Worm (Caenorhabditis elegans) whole organism, L2 larva: Measurements from ENCODE around the gene F23A7.5.

Experiments used
- C34F6.9 ChIP-seq: fragments of 150-350 bp; optimal IDR thresholded peaks from 2 replicates; lab custom pipeline; 2014; ENCODE audit warnings: missing biosample characterization, missing genetic modification characterization
- F13H6.1 ChIP-seq: sonication (generic microtip); optimal IDR thresholded peaks from 2 replicates; lab custom pipeline; 2016; ENCODE audit warnings: missing genetic modification characterization, missing compliant biosample characterization
- Y55F3AM.14 ChIP-seq: fragments of 200-800 bp; sonication (Bioruptor generic); optimal IDR thresholded peaks from 2 replicates; lab custom pipeline; 2018; ENCODE audit warnings: mild to moderate bottlenecking, missing genetic modification characterization, missing compliant biosample characterization
- alr-1 ChIP-seq: fragments of 150-350 bp; optimal IDR thresholded peaks from 2 replicates; lab custom pipeline; 2014; ENCODE audit warnings: missing biosample characterization, missing genetic modification characterization
- ama-1 ChIP-seq: fragments of 150-350 bp; optimal IDR thresholded peaks from 2 replicates; lab custom pipeline; 2018; ENCODE audit warnings: inconsistent platforms
- blmp-1 ChIP-seq: sonication (generic microtip); optimal IDR thresholded peaks from 2 replicates; lab custom pipeline; 2017; ENCODE audit warnings: missing genetic modification characterization, mild to moderate bottlenecking, missing compliant biosample characterization, antibody characterized with exemption, moderate library complexity; ENCODE audit not compliant: insufficient read depth
- ceh-82 ChIP-seq: fragments of 150-350 bp; optimal IDR thresholded peaks from 2 replicates; lab custom pipeline; 2014; ENCODE audit warnings: missing biosample characterization, missing genetic modification characterization
- crh-2 ChIP-seq: sonication (generic microtip); optimal IDR thresholded peaks from 2 replicates; lab custom pipeline; 2017; ENCODE audit warnings: missing biosample characterization, missing genetic modification characterization
- dmd-4 ChIP-seq: sonication (generic microtip); optimal IDR thresholded peaks from 2 replicates; lab custom pipeline; 2017; ENCODE audit warnings: missing biosample characterization, missing genetic modification characterization
- egl-27 ChIP-seq: sonication (generic microtip); optimal IDR thresholded peaks from 3 replicates; lab custom pipeline; 2017; ENCODE audit warnings: missing biosample characterization, missing genetic modification reagents, missing genetic modification characterization
- elt-1 ChIP-seq: fragments of 150-350 bp; optimal IDR thresholded peaks from 2 replicates; lab custom pipeline; 2014; ENCODE audit warnings: missing biosample characterization, missing genetic modification characterization
- elt-3 ChIP-seq: sonication (generic microtip); optimal IDR thresholded peaks from 2 replicates; lab custom pipeline; 2017; ENCODE audit warnings: missing biosample characterization, missing genetic modification characterization
- fos-1 ChIP-seq: fragments of 150-350 bp; optimal IDR thresholded peaks from 2 replicates; lab custom pipeline; 2014; ENCODE audit warnings: missing biosample characterization, missing genetic modification characterization
- gmeb-1 ChIP-seq: fragments of 150-350 bp; optimal IDR thresholded peaks from 2 replicates; lab custom pipeline; 2014; ENCODE audit warnings: missing biosample characterization, missing genetic modification characterization
- lin-39 ChIP-seq: fragments of 150-350 bp; optimal IDR thresholded peaks from 2 replicates; lab custom pipeline; 2014; ENCODE audit warnings: missing biosample characterization, missing genetic modification reagents, missing genetic modification characterization
- lsy-2 ChIP-seq, 2 experiments: fragments of 150-350 bp in 1 of 2; sonication (generic microtip) in 1 of 2; optimal IDR thresholded peaks; 2 replicates each; lab custom pipeline; 2014 to 2017; ENCODE audit warnings: missing biosample characterization in 2 of 2, missing genetic modification characterization in 2 of 2
- mdl-1 ChIP-seq, 2 experiments: fragments of 150-350 bp in 1 of 2; sonication (generic microtip) in 1 of 2; optimal IDR thresholded peaks; 2 replicates each; lab custom pipeline; 2017; ENCODE audit warnings: missing biosample characterization in 2 of 2, missing genetic modification characterization in 2 of 2
- nhr-11 ChIP-seq: fragments of 150-350 bp; optimal IDR thresholded peaks from 2 replicates; lab custom pipeline; 2014; ENCODE audit warnings: missing biosample characterization, missing genetic modification characterization
- nhr-129 ChIP-seq: fragments of 150-350 bp; optimal IDR thresholded peaks from 2 replicates; lab custom pipeline; 2014; ENCODE audit warnings: missing biosample characterization, missing genetic modification characterization
- nhr-21 ChIP-seq: fragments of 150-350 bp; optimal IDR thresholded peaks from 2 replicates; lab custom pipeline; 2014; ENCODE audit warnings: missing biosample characterization, missing genetic modification characterization
- nhr-25 ChIP-seq: fragments of 150-350 bp; sonication (generic microtip); optimal IDR thresholded peaks from 3 replicates; lab custom pipeline; 2014; ENCODE audit warnings: missing biosample characterization, missing genetic modification characterization
- nhr-6 ChIP-seq: fragments of 150-350 bp; optimal IDR thresholded peaks from 2 replicates; lab custom pipeline; 2014; ENCODE audit warnings: missing biosample characterization, missing genetic modification characterization
- nhr-77 ChIP-seq: fragments of 150-350 bp; optimal IDR thresholded peaks from 2 replicates; lab custom pipeline; 2014; ENCODE audit warnings: missing biosample characterization, missing genetic modification characterization
- peb-1 ChIP-seq: fragments of 150-350 bp; optimal IDR thresholded peaks from 2 replicates; lab custom pipeline; 2014; ENCODE audit warnings: missing biosample characterization, missing genetic modification characterization
- skn-1 ChIP-seq: sonication (generic microtip); optimal IDR thresholded peaks from 2 replicates; lab custom pipeline; 2017; ENCODE audit warnings: missing biosample characterization, missing genetic modification characterization
- sma-3 ChIP-seq: sonication (generic microtip); optimal IDR thresholded peaks from 2 replicates; lab custom pipeline; 2016; ENCODE audit warnings: missing genetic modification reagents, missing genetic modification characterization, missing compliant biosample characterization
- sma-9 ChIP-seq, 2 experiments: fragments of 150-350 bp in 1 of 2; sonication (generic microtip) in 1 of 2; optimal IDR thresholded peaks; 2 replicates each; lab custom pipeline; 2014 to 2016; ENCODE audit warnings: missing genetic modification characterization in 2 of 2, mild to moderate bottlenecking in 1 of 2, missing biosample characterization in 1 of 2, missing compliant biosample characterization in 1 of 2, missing genetic modification reagents in 1 of 2, moderate library complexity in 1 of 2
- snpc-4 ChIP-seq: fragments of 150-350 bp; optimal IDR thresholded peaks from 2 replicates; lab custom pipeline; 2014; ENCODE audit warnings: missing biosample characterization, missing genetic modification characterization
- unc-55 ChIP-seq: fragments of 150-350 bp; sonication (generic microtip); optimal IDR thresholded peaks from 3 replicates; lab custom pipeline; 2014; ENCODE audit warnings: missing biosample characterization, missing genetic modification reagents, missing genetic modification characterization
- unc-62 ChIP-seq: fragments of 150-350 bp; optimal IDR thresholded peaks from 2 replicates; lab custom pipeline; 2014; ENCODE audit warnings: missing biosample characterization, missing genetic modification reagents, missing genetic modification characterization
- ztf-1 ChIP-seq: fragments of 200-800 bp; sonication (Bioruptor generic); conservative IDR thresholded peaks from 2 replicates; pipeline ENCODE4 v1.3.6; 2022; ENCODE audit warnings: missing genetic modification characterization, missing compliant biosample characterization
- ztf-4 ChIP-seq: fragments of 150-350 bp; optimal IDR thresholded peaks from 2 replicates; lab custom pipeline; 2014; ENCODE audit warnings: missing biosample characterization, missing genetic modification characterization

Gene F23A7.5

ce11 chrX:16228622-16229021, at the start of gene F23A7.5:
Gene F23A7.5, plus strand, starts transcription at chrX:16228922.
- TF ChIP-seq nhr-129 (tag; lab: Kevin White, UChicago), result no peak
- TF ChIP-seq nhr-6 (tag; lab: Kevin White, UChicago), result no peak
- TF ChIP-seq peb-1 (tag; lab: Kevin White, UChicago), result no peak
- no peak for TF ChIP-seq ama-1 (lab: Kevin White, UChicago)
- TF ChIP-seq dmd-4 (tag; lab: Kevin White, UChicago), result no peak
- no peak for TF ChIP-seq elt-1 (tag; lab: Kevin White, UChicago)
- no peak for TF ChIP-seq gmeb-1
- no peak for TF ChIP-seq nhr-25 (tag; lab: Kevin White, UChicago)
- no peak for TF ChIP-seq sma-9 (GFP tag; optimal IDR thresholded peaks at IDR 0.05; lab: Kevin White, UChicago)
- TF ChIP-seq sma-9 (tag; optimal IDR thresholded peaks at IDR 0.05; lab: Kevin White, UChicago), result no peak
- no peak for TF ChIP-seq unc-55
- TF ChIP-seq, all 48 proteins: peak for 0

- TF ChIP-seq sma-3 (GFP tag; lab: Kevin White, UChicago) (no peak), ztf-4 (tag; lab: Kevin White, UChicago) (no peak), blmp-1 (tag; lab: Kevin White, UChicago) (no peak), ztf-1 (GFP tag; lab: Robert Waterston, UW) (no peak), alr-1 (tag; lab: Kevin White, UChicago) (no peak), elt-3 (tag; lab: Kevin White, UChicago) (no peak), fos-1 (no peak), nhr-11 (tag; lab: Kevin White, UChicago) (no peak), ama-1 (lab: Kevin White, UChicago) (no peak), mdl-1 (tag; optimal IDR thresholded peaks at IDR 0.05; lab: Kevin White, UChicago) (no peak), nhr-77 (tag; lab: Kevin White, UChicago) (no peak), F13H6.1 (tag; lab: Kevin White, UChicago) (no peak), C34F6.9 (no peak), skn-1 (tag; lab: Kevin White, UChicago) (no peak), egl-27 (tag; lab: Kevin White, UChicago) (no peak), peb-1 (tag; lab: Kevin White, UChicago) (no peak), ceh-82 (tag; lab: Kevin White, UChicago) (no peak)
- TF ChIP-seq, all 48 proteins: peak for 0
Measured at ce11 chrX:16184069-16184468, 44.7 kb upstream of the F23A7.5 start, which contains the start of gene nlp-67. Gene nlp-67, plus strand, starts transcription at chrX:16184369.

ce11 chrX:16189227-16189906, 39.4 kb upstream of the F23A7.5 start, which contains the start of gene slc-25A21:
Gene slc-25A21, plus strand, starts transcription at chrX:16189856.
- no peak for TF ChIP-seq gmeb-1
- TF ChIP-seq sma-9 (GFP tag; optimal IDR thresholded peaks at IDR 0.05; lab: Kevin White, UChicago), result peak; percentile 25
- no peak for TF ChIP-seq sma-9 (tag; optimal IDR thresholded peaks at IDR 0.05; lab: Kevin White, UChicago)
- no peak for TF ChIP-seq F13H6.1 (tag; lab: Kevin White, UChicago)
- no peak for TF ChIP-seq nhr-21 (tag; lab: Kevin White, UChicago)
- TF ChIP-seq, all 48 proteins: peak for 1

- peak in 1 of 2 experiments; percentile 30 for TF ChIP-seq lsy-2 (tag; optimal IDR thresholded peaks at IDR 0.05; lab: Kevin White, UChicago)
- no peak for TF ChIP-seq Y55F3AM.14
- TF ChIP-seq lin-39, result no peak
- TF ChIP-seq dmd-4 (tag; lab: Kevin White, UChicago), result no peak
- TF ChIP-seq blmp-1 (tag; lab: Kevin White, UChicago), result no peak
- TF ChIP-seq snpc-4 (tag; lab: Kevin White, UChicago), result no peak
- peak; percentile 94 for TF ChIP-seq fos-1
- TF ChIP-seq skn-1 (tag; lab: Kevin White, UChicago), result peak; percentile 10
- peak; percentile 57 for TF ChIP-seq egl-27 (tag; lab: Kevin White, UChicago)
- peak; percentile 81 for TF ChIP-seq crh-2 (tag; lab: Kevin White, UChicago)
- no peak for TF ChIP-seq unc-62 (GFP tag; lab: Kevin White, UChicago)
- peak in 1 of 2 experiments; percentile 58 for TF ChIP-seq mdl-1 (tag; optimal IDR thresholded peaks at IDR 0.05; lab: Kevin White, UChicago)
- peak; percentile 97 for TF ChIP-seq sma-9 (GFP tag; optimal IDR thresholded peaks at IDR 0.05; lab: Kevin White, UChicago)
- no peak for TF ChIP-seq sma-9 (tag; optimal IDR thresholded peaks at IDR 0.05; lab: Kevin White, UChicago)
- TF ChIP-seq F13H6.1 (tag; lab: Kevin White, UChicago), result peak; percentile 79
- peak; percentile 64 for TF ChIP-seq nhr-21 (tag; lab: Kevin White, UChicago)
- TF ChIP-seq nhr-129 (tag; lab: Kevin White, UChicago), result peak; percentile 24
- peak; percentile 75 for TF ChIP-seq sma-3 (GFP tag; lab: Kevin White, UChicago)
Measured at ce11 chrX:16192574-16192973, 36.1 kb upstream of the F23A7.5 start.
